Worm (Caenorhabditis elegans): ENCODE measurements around the gene npr-39.

The npr-39 gene

DNA sequence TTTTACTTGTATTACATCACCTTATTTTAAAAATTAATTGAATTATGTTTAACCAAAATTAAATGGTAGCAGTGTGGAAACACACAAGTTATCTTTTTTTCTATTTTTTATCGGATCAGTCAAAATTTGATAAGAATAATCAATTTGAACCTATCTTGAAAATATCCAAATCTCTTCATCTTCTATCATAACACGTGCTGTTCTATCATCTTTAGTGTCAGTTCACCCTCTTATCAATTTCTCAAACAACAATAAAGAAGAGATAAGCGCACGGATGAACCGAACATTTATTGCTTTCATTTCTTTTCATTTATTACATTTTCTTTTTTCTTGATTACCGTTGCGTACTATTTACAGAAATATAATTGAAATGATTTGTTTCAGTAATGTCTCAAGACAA lies 20.2 kb downstream of the npr-39 start, which contains the start of gene R04B5.5 (continued):
- no peak for TF ChIP-seq ama-1 (optimal IDR thresholded peaks at IDR 0.05)

DNA sequence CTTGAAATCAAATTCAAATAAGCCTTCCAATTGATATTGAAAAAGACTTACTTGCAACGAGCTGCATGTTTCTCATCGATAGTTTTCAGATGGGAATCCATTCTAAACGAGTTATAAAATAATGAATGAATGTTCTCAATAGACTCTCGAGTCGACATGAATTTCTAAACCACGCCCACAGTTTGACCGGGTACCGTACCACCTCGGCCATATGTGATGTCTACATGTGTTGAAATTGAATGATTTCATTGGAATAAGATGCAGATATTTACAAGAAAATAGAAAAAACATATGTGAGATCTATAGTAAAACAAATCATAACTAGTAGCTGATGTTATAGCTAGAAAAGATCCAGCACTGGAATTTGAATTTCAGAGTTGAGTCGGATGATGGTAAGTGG lies 23.6 kb downstream of the npr-39 start, which contains the start of gene R04B5.7:
Gene R04B5.7, minus strand, starts transcription at position 101 of the 400 bp plus-strand sequence.
- no peak for TF ChIP-seq sdz-12 (GFP tag; optimal IDR thresholded peaks at IDR 0.05)
- TF ChIP-seq unc-62 (GFP tag; optimal IDR thresholded peaks at IDR 0.05 in 1 of 2), result peak in 1 of 2 experiments; percentile 19
- TF ChIP-seq unc-62 (tag; optimal IDR thresholded peaks at IDR 0.05), result no peak

ce11 chrV:10091152-10091551 lies 24.3 kb downstream of the npr-39 start, which contains the start of gene R04B5.11:
Gene R04B5.11 (minus strand): TSS chrV:10091252.
- no peak for TF ChIP-seq cey-2 (tag; optimal IDR thresholded peaks at IDR 0.05; ENCODE audit: borderline replicate concordance, insufficient read depth)
- TF ChIP-seq daf-12 (tag; optimal IDR thresholded peaks at IDR 0.05), result no peak
- TF ChIP-seq F37D6.2 (tag; optimal IDR thresholded peaks at IDR 0.05), result no peak
- no peak for TF ChIP-seq ces-1 (GFP tag; optimal IDR thresholded peaks at IDR 0.05)
- no peak for TF ChIP-seq daf-19 (GFP tag; conservative IDR thresholded peaks at IDR 0.05)
- TF ChIP-seq mep-1 (tag; optimal IDR thresholded peaks at IDR 0.05), result no peak
- no peak for TF ChIP-seq lin-38 (GFP tag; IDR thresholded peaks at IDR 0.05)
- no peak for TF ChIP-seq F10B5.3 (tag; optimal IDR thresholded peaks at IDR 0.05)
- no peak for TF ChIP-seq dve-1 (tag; optimal IDR thresholded peaks at IDR 0.05; ENCODE audit: insufficient read depth)
- no peak for TF ChIP-seq spr-3 (GFP tag; optimal IDR thresholded peaks at IDR 0.05)
- no peak for TF ChIP-seq dmd-6 (GFP tag; IDR thresholded peaks at IDR 0.05)
- TF ChIP-seq hlh-11 (tag; optimal IDR thresholded peaks at IDR 0.05), result no peak
- no peak for TF ChIP-seq nhr-42 (GFP tag; IDR thresholded peaks at IDR 0.05)
- no peak for TF ChIP-seq fos-1 (tag; optimal IDR thresholded peaks at IDR 0.05)
- TF ChIP-seq php-3 (GFP tag; IDR thresholded peaks at IDR 0.05), result no peak
- no peak for TF ChIP-seq lin-39 (tag; optimal IDR thresholded peaks at IDR 0.05)
- TF ChIP-seq mes-2 (tag; optimal IDR thresholded peaks at IDR 0.05; ENCODE audit: poor library complexity, severe bottlenecking), result no peak
- TF ChIP-seq nhr-10 (tag; optimal IDR thresholded peaks at IDR 0.05), result no peak
- no peak for TF ChIP-seq R02D3.7 (tag; optimal IDR thresholded peaks at IDR 0.05)

DNA sequence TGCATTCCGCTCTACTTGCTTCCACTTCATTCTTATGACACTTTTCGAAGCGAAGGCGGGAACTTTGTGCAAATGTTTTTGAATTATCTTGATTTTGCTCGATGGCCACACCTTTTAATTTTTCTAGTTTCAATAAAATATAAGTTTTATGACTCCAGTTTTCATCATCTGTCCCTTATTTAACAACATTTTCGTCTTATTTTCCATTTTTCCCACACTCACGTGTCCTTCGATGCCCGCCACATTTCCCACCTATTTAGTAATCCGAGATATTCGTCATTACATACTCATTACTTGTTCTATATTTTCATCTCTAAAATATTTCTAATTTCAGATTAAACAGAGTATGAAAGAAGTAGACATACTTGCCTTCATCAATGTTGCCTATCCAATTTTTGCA lies 27.5 kb downstream of the npr-39 start, which contains the start of gene srd-49:
Gene srd-49, plus strand, starts transcription at position 301 of the 400 bp plus-strand sequence.
- TF ChIP-seq ceh-62 (tag; optimal IDR thresholded peaks at IDR 0.05) (no peak), mdl-1 (tag; optimal IDR thresholded peaks at IDR 0.05) (no peak), madf-5 (GFP tag; IDR thresholded peaks at IDR 0.05) (no peak), hmg-1.1 (GFP tag; IDR thresholded peaks at IDR 0.05) (no peak), fos-1 (tag; optimal IDR thresholded peaks at IDR 0.05) (no peak)

DNA sequence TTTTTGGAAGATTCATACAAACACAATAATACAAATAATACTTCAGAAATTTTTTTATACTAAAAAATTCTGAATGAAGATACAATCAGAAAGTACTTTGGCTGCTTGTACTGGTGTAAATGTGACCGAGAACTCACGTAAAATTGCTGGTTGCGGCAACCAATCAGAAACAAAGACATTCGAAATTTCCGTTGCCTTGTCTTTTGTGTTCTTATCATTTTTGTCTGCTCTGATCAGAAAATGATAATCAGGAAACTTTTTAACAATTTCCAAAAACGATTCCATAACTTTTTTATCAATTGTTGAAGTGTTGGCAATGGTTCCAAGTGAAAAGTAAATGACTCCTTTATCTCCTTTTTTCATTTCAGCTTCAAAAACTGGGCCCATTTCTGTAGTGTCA lies 30.1 kb downstream of the npr-39 start:
- TF ChIP-seq Y48G9A.11 (GFP tag; IDR thresholded peaks at IDR 0.05) (no peak), Y75B8A.6 (GFP tag; IDR thresholded peaks at IDR 0.05) (no peak), mdt-29 (GFP tag; IDR thresholded peaks at IDR 0.05) (no peak), egl-43 (GFP tag; IDR thresholded peaks at IDR 0.05) (no peak), nhr-48 (tag; optimal IDR thresholded peaks at IDR 0.05) (no peak), lin-13 (GFP tag; optimal IDR thresholded peaks at IDR 0.05) (no peak), attf-4 (tag; optimal IDR thresholded peaks at IDR 0.05) (no peak), nhr-102 (tag; optimal IDR thresholded peaks at IDR 0.05) (no peak), nhr-10 (tag; optimal IDR thresholded peaks at IDR 0.05) (no peak), daf-16 (GFP tag; optimal IDR thresholded peaks at IDR 0.05) (no peak), daf-16 (tag; optimal IDR thresholded peaks at IDR 0.05) (peak; percentile 40), lin-29 (GFP tag; IDR thresholded peaks at IDR 0.05) (no peak), mxl-2 (GFP tag; conservative IDR thresholded peaks at IDR 0.05) (no peak), zip-11 (GFP tag; IDR thresholded peaks at IDR 0.05) (no peak), pqm-1 (tag; optimal IDR thresholded peaks at IDR 0.05) (peak; percentile 86), zip-2 (tag; optimal IDR thresholded peaks at IDR 0.05) (no peak), sdz-12 (GFP tag; optimal IDR thresholded peaks at IDR 0.05) (no peak), nhr-77 (tag; optimal IDR thresholded peaks at IDR 0.05) (peak; percentile 50), fkh-10 (GFP tag; optimal IDR thresholded peaks at IDR 0.05) (no peak), spr-3 (GFP tag; optimal IDR thresholded peaks at IDR 0.05) (no peak), hlh-11 (tag; optimal IDR thresholded peaks at IDR 0.05) (peak; percentile 13), dmd-6 (GFP tag; IDR thresholded peaks at IDR 0.05) (peak; percentile 66), daf-12 (tag; optimal IDR thresholded peaks at IDR 0.05) (no peak), F26F4.8 (GFP tag; conservative IDR thresholded peaks at IDR 0.05) (no peak), unc-39 (tag; optimal IDR thresholded peaks at IDR 0.05) (no peak)

All from whole organism, L4 larva.